Worm (Caenorhabditis elegans): ENCODE results near the gene sri-46.

The sri-46 gene

ce11 chrII:658369-658768, 12.6 kb downstream of the sri-46 start, which contains the start of gene sdz-24:
Gene sdz-24 (plus strand): TSS chrII:658669.
- TF ChIP-seq hlh-17 (GFP tag; optimal IDR thresholded peaks at IDR 0.05; ENCODE audit: borderline replicate concordance) (no peak), unc-62 (GFP tag; optimal IDR thresholded peaks at IDR 0.05) (no peak), swsn-7 (tag; optimal IDR thresholded peaks at IDR 0.05) (no peak), fkh-10 (GFP tag; optimal IDR thresholded peaks at IDR 0.05) (no peak), pag-3 (tag; optimal IDR thresholded peaks at IDR 0.05; ENCODE audit: borderline replicate concordance, insufficient read depth) (no peak), sox-4 (tag; optimal IDR thresholded peaks at IDR 0.05) (no peak), tbx-2 (tag; optimal IDR thresholded peaks at IDR 0.05) (no peak)

ce11 chrII:651324-651723, 19.6 kb downstream of the sri-46 start:
- no peak for TF ChIP-seq dpl-1 (GFP tag; optimal IDR thresholded peaks at IDR 0.05)
- no peak for TF ChIP-seq isw-1 (GFP tag; IDR thresholded peaks at IDR 0.05)
- no peak for TF ChIP-seq zip-4 (GFP tag; optimal IDR thresholded peaks at IDR 0.05)
- TF ChIP-seq nhr-77 (tag; optimal IDR thresholded peaks at IDR 0.05), result no peak
- TF ChIP-seq fkh-8 (tag; optimal IDR thresholded peaks at IDR 0.05), result no peak
- no peak for TF ChIP-seq unc-62 (GFP tag; optimal IDR thresholded peaks at IDR 0.05)
- no peak for TF ChIP-seq F16B12.6 (tag; optimal IDR thresholded peaks at IDR 0.05)
- no peak for TF ChIP-seq ceh-63 (GFP tag; optimal IDR thresholded peaks at IDR 0.05)
- no peak for TF ChIP-seq aly-2 (tag; optimal IDR thresholded peaks at IDR 0.05)
- no peak for TF ChIP-seq snu-23 (GFP tag; optimal IDR thresholded peaks at IDR 0.05)

ce11 chrII:650321-651005, 20.5 kb downstream of the sri-46 start, which contains the start of the genes K07E8.7 and frpr-14:
Gene K07E8.7 (minus strand): TSS chrII:650367.
Gene frpr-14 (plus strand): TSS chrII:650955.
- TF ChIP-seq hlh-17 (GFP tag; optimal IDR thresholded peaks at IDR 0.05; ENCODE audit: borderline replicate concordance) (no peak), grh-1 (GFP tag; IDR thresholded peaks at IDR 0.05) (peak; percentile 28; the same call in 1 of the 2 replicates), lin-14 (GFP tag; optimal IDR thresholded peaks at IDR 0.05) (peak; percentile 38), isw-1 (GFP tag; IDR thresholded peaks at IDR 0.05) (peak; percentile 96), mep-1 (tag; optimal IDR thresholded peaks at IDR 0.05) (peak; percentile 26), sox-4 (tag; optimal IDR thresholded peaks at IDR 0.05) (no peak), tlp-1 (tag; optimal IDR thresholded peaks at IDR 0.05) (no peak), efl-1 (optimal IDR thresholded peaks at IDR 0.05) (peak; percentile 30 to 35), efl-1 (GFP tag; optimal IDR thresholded peaks at IDR 0.05 in 1 of 2) (peak; percentile 50 to 90), snpc-4 (tag; optimal IDR thresholded peaks at IDR 0.05) (no peak), elt-3 (tag; optimal IDR thresholded peaks at IDR 0.05) (peak in 1 of 6 experiments; percentile 5), tbx-2 (tag; optimal IDR thresholded peaks at IDR 0.05) (peak; percentile 4), xbp-1 (tag; optimal IDR thresholded peaks at IDR 0.05) (peak; percentile 28), nhr-20 (tag; optimal IDR thresholded peaks at IDR 0.05) (peak; percentile 16), nhr-76 (tag; optimal IDR thresholded peaks at IDR 0.05) (no peak), unc-130 (tag; optimal IDR thresholded peaks at IDR 0.05) (no peak), fkh-10 (GFP tag; optimal IDR thresholded peaks at IDR 0.05) (peak; percentile 47), pqm-1 (tag; optimal IDR thresholded peaks at IDR 0.05) (no peak), mdl-1 (tag; optimal IDR thresholded peaks at IDR 0.05) (no peak), ces-1 (GFP tag; optimal IDR thresholded peaks at IDR 0.05) (no peak), lsy-2 (tag; optimal IDR thresholded peaks at IDR 0.05) (peak; percentile 35 to 64), lin-35 (GFP tag; optimal IDR thresholded peaks at IDR 0.05) (peak; percentile 52 to 64), fos-1 (tag; optimal IDR thresholded peaks at IDR 0.05) (no peak), swsn-7 (tag; optimal IDR thresholded peaks at IDR 0.05) (peak; percentile 29), nhr-47 (tag; optimal IDR thresholded peaks at IDR 0.05) (peak; percentile 56), skn-1 (tag; optimal IDR thresholded peaks at IDR 0.05) (peak; percentile 5), ztf-4 (tag; optimal IDR thresholded peaks at IDR 0.05) (no peak), nhr-85 (tag) (peak; percentile 71), unc-86 (tag; optimal IDR thresholded peaks at IDR 0.05) (peak; percentile 6), unc-98 (GFP tag; IDR thresholded peaks at IDR 0.05) (no peak), dpl-1 (GFP tag; optimal IDR thresholded peaks at IDR 0.05) (peak in 2 of 3 experiments; percentile 37 to 47)
